Worm (Caenorhabditis elegans) whole organism, young adult: ENCODE results near the gene Y54F10AM.8.

Experiments
- B0019.2 ChIP-seq: fragments of 200-800 bp; sonication (Bioruptor generic); conservative IDR thresholded peaks from 2 replicates; pipeline ENCODE4 v1.3.6; 2022; ENCODE audit warnings: missing genetic modification reagents, missing genetic modification characterization, missing compliant biosample characterization
- B0336.3 ChIP-seq: fragments of 200-800 bp; sonication (Bioruptor generic); IDR thresholded peaks from 2 replicates; pipeline ENCODE4 v1.3.6; 2022; ENCODE audit warnings: missing genetic modification characterization, missing compliant biosample characterization
- C17E4.6 ChIP-seq: fragments of 200-800 bp; sonication (Bioruptor generic); IDR thresholded peaks from 2 replicates; pipeline ENCODE4 v1.3.6; 2022; ENCODE audit warnings: missing genetic modification reagents, missing genetic modification characterization, missing compliant biosample characterization
- D2030.7 ChIP-seq: fragments of 200-800 bp; sonication (Bioruptor generic); IDR thresholded peaks from 2 replicates; pipeline ENCODE4 v1.3.6; 2022; ENCODE audit warnings: missing genetic modification reagents, missing genetic modification characterization, missing compliant biosample characterization
- F33H1.4 ChIP-seq: fragments of 200-800 bp; sonication (Bioruptor generic); IDR thresholded peaks from 2 replicates; pipeline ENCODE4 v1.3.6; 2022; ENCODE audit warnings: missing genetic modification reagents, missing genetic modification characterization, missing compliant biosample characterization
- F37B4.10 ChIP-seq: fragments of 200-800 bp; sonication (Bioruptor generic); IDR thresholded peaks from 2 replicates; pipeline ENCODE4 v1.3.6; 2022; ENCODE audit warnings: missing genetic modification characterization, missing compliant biosample characterization
- F52B5.7 ChIP-seq: sonication (generic microtip); optimal IDR thresholded peaks from 2 replicates; lab custom pipeline; 2016; ENCODE audit warnings: mild to moderate bottlenecking, missing genetic modification characterization, missing compliant biosample characterization
- F57A8.1 ChIP-seq: fragments of 200-800 bp; sonication (Bioruptor generic); optimal IDR thresholded peaks from 2 replicates; lab custom pipeline; 2018; ENCODE audit warnings: mild to moderate bottlenecking, missing genetic modification characterization, moderate library complexity, missing compliant biosample characterization
- T07F8.4 ChIP-seq: sonication (generic microtip); optimal IDR thresholded peaks from 2 replicates; lab custom pipeline; 2016; ENCODE audit warnings: mild to moderate bottlenecking, missing genetic modification characterization, moderate library complexity, missing compliant biosample characterization
- attf-3 ChIP-seq: fragments of 200-800 bp; sonication (Bioruptor generic); conservative IDR thresholded peaks from 2 replicates; pipeline ENCODE4 v1.3.6; 2022; ENCODE audit warnings: missing genetic modification reagents, missing genetic modification characterization, missing compliant biosample characterization
- attf-5 ChIP-seq: fragments of 200-800 bp; sonication (Bioruptor generic); optimal IDR thresholded peaks from 2 replicates; lab custom pipeline; 2018; ENCODE audit warnings: mild to moderate bottlenecking, missing genetic modification characterization, missing compliant biosample characterization
- attf-6 ChIP-seq: fragments of 200-800 bp; sonication (Bioruptor generic); IDR thresholded peaks from 2 replicates; pipeline ENCODE4 v1.3.6; 2022; ENCODE audit warnings: missing genetic modification reagents, missing genetic modification characterization, missing compliant biosample characterization
- bed-2 ChIP-seq: fragments of 200-800 bp; sonication (Bioruptor generic); IDR thresholded peaks from 2 replicates; pipeline ENCODE4 v1.3.6; 2022; ENCODE audit warnings: missing genetic modification reagents, missing genetic modification characterization, missing compliant biosample characterization
- ceh-79 ChIP-seq: sonication (generic microtip); optimal IDR thresholded peaks from 2 replicates; lab custom pipeline; 2017; ENCODE audit warnings: mild to moderate bottlenecking, missing genetic modification characterization, missing compliant biosample characterization
- chd-7 ChIP-seq: sonication (generic microtip); optimal IDR thresholded peaks from 2 replicates; lab custom pipeline; 2016; ENCODE audit warnings: mild to moderate bottlenecking, missing genetic modification characterization, moderate library complexity, missing compliant biosample characterization
- dox-1 ChIP-seq: fragments of 200-800 bp; sonication (Bioruptor generic); IDR thresholded peaks from 2 replicates; pipeline ENCODE4 v1.3.6; 2022; ENCODE audit warnings: missing genetic modification reagents, missing genetic modification characterization, missing compliant biosample characterization
- efl-1 ChIP-seq: fragments of 150-350 bp; optimal IDR thresholded peaks from 2 replicates; lab custom pipeline; 2014; ENCODE audit warnings: missing biosample characterization, missing genetic modification reagents, missing genetic modification characterization
- ekl-4 ChIP-seq: fragments of 200-800 bp; sonication (Bioruptor generic); IDR thresholded peaks from 2 replicates; pipeline ENCODE4 v1.3.6; 2022; ENCODE audit warnings: missing genetic modification reagents, missing genetic modification characterization, missing compliant biosample characterization
- ets-4 ChIP-seq: fragments of 200-800 bp; sonication (Bioruptor generic); optimal IDR thresholded peaks from 2 replicates; lab custom pipeline; 2018; ENCODE audit warnings: mild to moderate bottlenecking, missing genetic modification characterization, missing compliant biosample characterization
- hlh-12 ChIP-seq: sonication (generic microtip); optimal IDR thresholded peaks from 2 replicates; lab custom pipeline; 2016; ENCODE audit warnings: missing genetic modification characterization, missing compliant biosample characterization
- hmg-1.2 ChIP-seq: fragments of 200-800 bp; sonication (Bioruptor generic); IDR thresholded peaks from 2 replicates; pipeline ENCODE4 v1.3.6; 2022; ENCODE audit warnings: missing genetic modification reagents, missing genetic modification characterization, missing compliant biosample characterization
- lin-26 ChIP-seq: fragments of 200-800 bp; sonication (Bioruptor generic); IDR thresholded peaks from 2 replicates; pipeline ENCODE4 v1.3.6; 2022; ENCODE audit warnings: missing genetic modification reagents, missing genetic modification characterization, missing compliant biosample characterization
- lir-1 ChIP-seq: fragments of 200-800 bp; sonication (Bioruptor generic); conservative IDR thresholded peaks from 2 replicates; pipeline ENCODE4 v1.3.6; 2022; ENCODE audit warnings: missing genetic modification reagents, missing genetic modification characterization, missing compliant biosample characterization
- lsl-1 ChIP-seq: fragments of 200-800 bp; sonication (Bioruptor generic); optimal IDR thresholded peaks from 2 replicates; lab custom pipeline; 2018; ENCODE audit warnings: mild to moderate bottlenecking, missing genetic modification characterization, moderate library complexity, missing compliant biosample characterization
- lsy-27 ChIP-seq: sonication (generic microtip); optimal IDR thresholded peaks from 2 replicates; lab custom pipeline; 2017; ENCODE audit warnings: missing genetic modification characterization, mild to moderate bottlenecking, missing compliant biosample characterization, antibody characterized with exemption, missing genotype, borderline replicate concordance; ENCODE audit not compliant: insufficient read depth
- madf-6 ChIP-seq: fragments of 200-800 bp; sonication (Bioruptor generic); IDR thresholded peaks from 2 replicates; pipeline ENCODE4 v1.3.6; 2022; ENCODE audit warnings: missing genetic modification reagents, missing genetic modification characterization, missing compliant biosample characterization
- mcd-1 ChIP-seq: fragments of 200-800 bp; sonication (Bioruptor generic); IDR thresholded peaks from 2 replicates; pipeline ENCODE4 v1.3.6; 2022; ENCODE audit warnings: missing genetic modification reagents, missing genetic modification characterization, missing compliant biosample characterization
- mes-4 ChIP-seq: sonication (generic microtip); optimal IDR thresholded peaks from 2 replicates; lab custom pipeline; 2016; ENCODE audit warnings: missing genotype, missing genetic modification characterization, missing compliant biosample characterization
- nfya-2 ChIP-seq: fragments of 200-800 bp; sonication (Bioruptor generic); IDR thresholded peaks from 2 replicates; pipeline ENCODE4 v1.3.6; 2022; ENCODE audit warnings: missing genetic modification reagents, missing genetic modification characterization, missing compliant biosample characterization
- sdz-38 ChIP-seq: sonication (generic microtip); optimal IDR thresholded peaks from 2 replicates; lab custom pipeline; 2016; ENCODE audit warnings: missing genotype, missing genetic modification characterization, missing compliant biosample characterization
- sea-2 ChIP-seq: fragments of 200-800 bp; sonication (Bioruptor generic); IDR thresholded peaks from 2 replicates; pipeline ENCODE4 v1.3.6; 2022; ENCODE audit warnings: missing genetic modification characterization, missing compliant biosample characterization
- snpc-1.3 ChIP-seq: sonication (generic microtip); optimal IDR thresholded peaks from 2 replicates; lab custom pipeline; 2017; ENCODE audit warnings: missing genetic modification characterization, mild to moderate bottlenecking, missing compliant biosample characterization, antibody characterized with exemption, moderate library complexity, missing genotype, missing genetic modification reagents; ENCODE audit not compliant: insufficient read depth
- snpc-3.4 ChIP-seq: sonication (generic microtip); optimal IDR thresholded peaks from 2 replicates; lab custom pipeline; 2017; ENCODE audit warnings: missing genetic modification characterization, mild to moderate bottlenecking, missing compliant biosample characterization, antibody characterized with exemption, moderate library complexity, missing genotype, missing genetic modification reagents
- snpc-4 ChIP-seq, 5 experiments: fragments of 150-350 bp in 1 of 5; sonication (generic microtip) in 4 of 5; optimal IDR thresholded peaks; 2 replicates each; lab custom pipeline; 2014 to 2018; ENCODE audit warnings: missing genetic modification characterization in 5 of 5, missing biosample characterization in 3 of 5, antibody characterized with exemption in 2 of 5, mild to moderate bottlenecking in 2 of 5, missing compliant biosample characterization in 2 of 5, missing genotype in 2 of 5, moderate library complexity in 2 of 5, missing genetic modification reagents in 1 of 5
- xnd-1 ChIP-seq: sonication (generic microtip); optimal IDR thresholded peaks from 2 replicates; lab custom pipeline; 2016; ENCODE audit warnings: missing genotype, missing genetic modification reagents, missing genetic modification characterization, missing compliant biosample characterization
- zim-3 ChIP-seq: sonication (generic microtip); optimal IDR thresholded peaks from 2 replicates; lab custom pipeline; 2017; ENCODE audit warnings: mild to moderate bottlenecking, missing genetic modification characterization, moderate library complexity, missing compliant biosample characterization
- ztf-25 ChIP-seq: fragments of 200-800 bp; sonication (Bioruptor generic); IDR thresholded peaks from 2 replicates; pipeline ENCODE4 v1.3.6; 2022; ENCODE audit warnings: missing genetic modification reagents, missing genetic modification characterization, missing compliant biosample characterization
- ztf-26 ChIP-seq: sonication (generic microtip); optimal IDR thresholded peaks from 2 replicates; lab custom pipeline; 2017; ENCODE audit warnings: missing genetic modification characterization, missing compliant biosample characterization
- ztf-3 ChIP-seq: fragments of 200-800 bp; sonication (Bioruptor generic); optimal IDR thresholded peaks from 2 replicates; lab custom pipeline; 2018; ENCODE audit warnings: mild to moderate bottlenecking, missing genetic modification characterization, missing compliant biosample characterization

Gene Y54F10AM.8

ce11 chrIII:2487046-2487760 is 20.6 kb downstream of the Y54F10AM.8 start, which contains the start of gene Y54F10AL.1:
Gene Y54F10AL.1 (plus strand): TSS chrIII:2487710.
- TF ChIP-seq snpc-4 (GFP tag; optimal IDR thresholded peaks at IDR 0.05; lab: Kevin White, UChicago) (no peak), snpc-4 (tag; optimal IDR thresholded peaks at IDR 0.05; lab: Kevin White, UChicago) (peak in 1 of 4 experiments; percentile 38), lsl-1 (GFP tag; lab: Kevin White, UChicago) (peak; percentile 23), efl-1 (GFP tag; lab: Kevin White, UChicago) (peak; percentile 6), mcd-1 (GFP tag; lab: Robert Waterston, UW) (peak; percentile 35; the same call in 1 of the 2 replicates), sdz-38 (tag; lab: Kevin White, UChicago) (no peak), madf-6 (GFP tag; lab: Robert Waterston, UW) (peak; percentile 45; the same call in 1 of the 2 replicates), lin-26 (GFP tag; lab: Robert Waterston, UW) (no peak), F33H1.4 (GFP tag; lab: Robert Waterston, UW) (peak; percentile 50), ekl-4 (GFP tag; lab: Robert Waterston, UW) (0 out of 2 replicates have a peak, but pooled peaks have one; percentile 40), B0019.2 (GFP tag; lab: Robert Waterston, UW) (no peak), attf-3 (GFP tag; lab: Robert Waterston, UW) (0 out of 2 replicates have a peak, but pooled peaks have one; percentile 36)

ce11 chrIII:2482754-2483153 is 25.0 kb downstream of the Y54F10AM.8 start:
- TF ChIP-seq xnd-1 (tag; lab: Kevin White, UChicago) (no peak), bed-2 (GFP tag; lab: Robert Waterston, UW) (no peak), attf-5 (no peak), hlh-12 (tag; lab: Kevin White, UChicago) (no peak), attf-6 (no peak), B0336.3 (GFP tag; lab: Robert Waterston, UW) (no peak), ztf-25 (GFP tag; lab: Robert Waterston, UW) (no peak), C17E4.6 (GFP tag; lab: Robert Waterston, UW) (no peak), lir-1 (GFP tag; lab: Robert Waterston, UW) (no peak), F52B5.7 (tag; lab: Kevin White, UChicago) (no peak), ceh-79 (tag; lab: Kevin White, UChicago) (no peak), T07F8.4 (tag; lab: Kevin White, UChicago) (no peak), sdz-38 (tag; lab: Kevin White, UChicago) (no peak), snpc-1.3 (tag; lab: Kevin White, UChicago) (no peak), F37B4.10 (no peak)

DNA sequence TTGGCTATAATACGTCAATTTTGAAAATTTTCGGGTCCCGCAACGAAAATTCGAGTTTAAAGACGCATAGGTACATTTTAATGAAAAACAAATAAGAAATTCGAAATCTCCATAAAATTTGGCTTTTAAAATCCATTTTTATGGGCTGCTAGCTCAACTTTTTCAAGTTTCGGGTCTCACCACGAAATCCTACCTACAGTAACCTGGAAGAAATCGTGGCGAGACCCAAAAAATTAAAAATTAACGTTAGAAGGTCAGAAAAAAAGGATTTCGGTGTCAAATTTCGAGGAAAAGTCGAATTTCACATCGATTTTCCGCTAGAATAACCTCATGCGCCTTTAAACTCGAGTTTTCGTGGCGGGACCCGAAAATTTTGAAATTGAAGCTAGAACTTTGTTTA is 25.6 kb downstream of the Y54F10AM.8 start:
- TF ChIP-seq mes-4 (tag; lab: Kevin White, UChicago) (no peak), F33H1.4 (GFP tag; lab: Robert Waterston, UW) (peak; percentile 51; the same call in 1 of the 2 replicates), chd-7 (tag; lab: Kevin White, UChicago) (no peak), sea-2 (GFP tag; lab: Robert Waterston, UW) (no peak), madf-6 (GFP tag; lab: Robert Waterston, UW) (no peak)

ce11 chrIII:2478605-2479004 is 29.2 kb downstream of the Y54F10AM.8 start:
- TF ChIP-seq B0336.3 (GFP tag; lab: Robert Waterston, UW), result no peak
- TF ChIP-seq B0019.2 (GFP tag; lab: Robert Waterston, UW), result no peak
- TF ChIP-seq ztf-26 (tag; lab: Kevin White, UChicago), result no peak
- TF ChIP-seq hmg-1.2 (GFP tag; lab: Robert Waterston, UW), result no peak
- TF ChIP-seq nfya-2 (GFP tag; lab: Robert Waterston, UW), result no peak
- no peak for TF ChIP-seq madf-6 (GFP tag; lab: Robert Waterston, UW)
- no peak for TF ChIP-seq snpc-3.4 (tag; lab: Kevin White, UChicago)
- no peak for TF ChIP-seq ztf-3 (GFP tag; lab: Kevin White, UChicago)
- no peak for TF ChIP-seq dox-1 (GFP tag; lab: Robert Waterston, UW)
- no peak for TF ChIP-seq zim-3 (tag; lab: Kevin White, UChicago)
- TF ChIP-seq ztf-25 (GFP tag; lab: Robert Waterston, UW), result no peak
- TF ChIP-seq D2030.7 (GFP tag; lab: Robert Waterston, UW), result no peak
- no peak for TF ChIP-seq F57A8.1
- TF ChIP-seq ets-4, result no peak
- TF ChIP-seq lsy-27 (tag; lab: Kevin White, UChicago), result no peak
